Worm (Caenorhabditis elegans): ENCODE data around the gene ZK84.1.

ZK84.1 gene

DNA sequence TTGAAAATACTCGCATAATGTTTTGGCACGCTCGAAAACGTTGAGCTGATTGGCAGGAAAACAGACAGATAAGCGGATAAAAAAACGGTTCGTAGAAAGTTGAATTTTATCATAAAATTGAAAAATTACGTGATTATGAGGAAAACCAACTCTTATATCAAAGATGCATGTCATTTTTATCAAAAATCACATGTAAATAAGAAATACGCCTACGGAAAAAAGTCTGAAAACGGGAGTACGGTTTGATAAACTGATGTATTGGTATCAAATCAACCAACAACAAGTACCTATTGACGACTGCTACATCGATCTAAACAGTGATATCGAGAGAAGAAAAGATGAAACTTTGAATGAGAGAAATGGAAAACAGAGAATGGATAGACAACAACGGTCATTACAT is 5.2 kb downstream of the ZK84.1 start:
- TF ChIP-seq hlh-1 (tag; optimal IDR thresholded peaks at IDR 0.05) = no peak
- no peak for TF ChIP-seq unc-62 (GFP tag; optimal IDR thresholded peaks at IDR 0.05)
- TF ChIP-seq ham-2 (GFP tag; optimal IDR thresholded peaks at IDR 0.05) = no peak
- TF ChIP-seq ceh-39 (tag; optimal IDR thresholded peaks at IDR 0.05) = no peak

DNA sequence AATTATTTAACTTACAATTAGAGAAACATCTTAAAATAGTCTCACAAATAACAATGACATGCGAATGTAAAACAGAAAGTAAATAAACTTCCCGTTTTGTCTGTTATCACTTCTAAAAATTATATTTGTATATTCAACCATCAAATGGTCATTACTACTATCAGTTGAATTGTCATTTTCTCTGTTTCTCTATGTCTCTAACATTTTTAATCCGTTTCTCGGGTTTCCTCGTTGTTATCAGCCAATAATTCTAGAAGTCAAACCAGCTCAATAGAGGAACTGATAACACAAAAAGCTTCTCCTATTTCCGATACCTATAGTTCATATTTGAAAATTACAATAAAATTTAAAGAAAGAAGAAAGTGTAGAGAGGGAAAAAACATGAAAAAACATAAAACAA is 6.2 kb downstream of the ZK84.1 start:
- TF ChIP-seq unc-62 (GFP tag; optimal IDR thresholded peaks at IDR 0.05) = no peak
- TF ChIP-seq tbx-8 (GFP tag; optimal IDR thresholded peaks at IDR 0.05) = no peak
- TF ChIP-seq flh-1 (GFP tag; optimal IDR thresholded peaks at IDR 0.05) = no peak
- TF ChIP-seq hlh-1 (tag; optimal IDR thresholded peaks at IDR 0.05) = no peak
- TF ChIP-seq lsy-2 (tag; optimal IDR thresholded peaks at IDR 0.05) = no peak
- no peak for TF ChIP-seq nhr-12 (tag; optimal IDR thresholded peaks at IDR 0.05)
- no peak for TF ChIP-seq mls-2 (tag; optimal IDR thresholded peaks at IDR 0.05)
- no peak for TF ChIP-seq ceh-83 (GFP tag; optimal IDR thresholded peaks at IDR 0.05)
- TF ChIP-seq ztf-11 (tag; optimal IDR thresholded peaks at IDR 0.05) = no peak
- no peak for TF ChIP-seq bed-3 (GFP tag; optimal IDR thresholded peaks at IDR 0.05)
- TF ChIP-seq lin-13 (tag; optimal IDR thresholded peaks at IDR 0.05) = no peak
- TF ChIP-seq snpc-4 (tag; optimal IDR thresholded peaks at IDR 0.05) = no peak

DNA sequence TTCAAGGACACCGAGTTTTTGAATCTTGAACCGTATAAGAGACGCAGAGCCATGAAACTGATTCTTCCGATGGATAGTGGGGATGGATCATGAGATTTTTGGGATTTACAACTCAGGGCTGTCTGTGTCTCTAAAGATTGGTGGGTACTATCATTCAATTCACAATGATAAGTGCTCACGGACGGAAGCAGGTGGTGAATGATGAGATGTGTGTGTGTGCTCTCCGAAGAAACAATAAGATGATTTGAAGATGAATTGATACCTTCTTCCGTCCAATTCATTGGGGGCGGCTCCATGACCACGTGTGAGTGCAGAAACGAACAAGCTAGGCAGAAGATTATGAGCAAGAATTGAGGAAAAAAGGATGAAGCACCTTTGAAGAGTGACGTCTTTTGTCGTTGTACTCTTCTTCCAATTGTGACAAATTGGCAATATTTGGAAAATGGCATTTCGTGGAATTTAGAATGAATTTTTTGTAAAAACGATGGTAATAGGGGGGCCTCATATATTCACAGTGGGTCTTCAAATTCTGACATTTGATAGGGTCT is 8.2 kb downstream of the ZK84.1 start:
- TF ChIP-seq unc-120 (tag; optimal IDR thresholded peaks at IDR 0.05; ENCODE audit: poor library complexity, severe bottlenecking) = peak; percentile 64
- TF ChIP-seq elt-1 (tag; optimal IDR thresholded peaks at IDR 0.05; ENCODE audit: borderline replicate concordance, insufficient read depth) = no peak
- peak; percentile 80 for TF ChIP-seq unc-62 (GFP tag; optimal IDR thresholded peaks at IDR 0.05)
- peak; percentile 36 for TF ChIP-seq hlh-1 (tag; optimal IDR thresholded peaks at IDR 0.05)

DNA sequence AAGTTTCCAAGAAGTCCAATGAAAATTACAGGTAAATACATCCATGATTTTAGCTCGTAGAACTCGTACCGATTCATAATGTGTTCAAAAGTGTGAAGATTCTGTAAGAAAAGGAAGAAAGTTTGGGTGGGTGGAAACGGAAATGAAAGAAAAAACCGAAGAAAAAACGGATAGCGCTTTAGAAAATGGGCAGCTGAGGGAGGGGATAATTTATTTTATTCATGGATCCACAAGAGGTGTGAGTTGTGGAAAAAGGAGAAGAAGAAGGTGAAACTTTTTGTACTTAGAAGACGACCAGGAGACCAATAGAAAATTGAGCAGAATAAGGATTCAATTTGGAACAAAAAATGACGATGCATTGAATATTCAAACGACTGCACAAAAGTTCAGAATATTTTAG is 10.7 kb downstream of the ZK84.1 start, which contains the start of gene frpr-16:
TSS of gene frpr-16 (minus strand) at position 101 of the 400 bp plus-strand sequence.
- TF ChIP-seq nhr-237 (tag; optimal IDR thresholded peaks at IDR 0.05) = no peak
- no peak for TF ChIP-seq blmp-1 (tag; optimal IDR thresholded peaks at IDR 0.05)
- no peak for TF ChIP-seq ceh-83 (GFP tag; optimal IDR thresholded peaks at IDR 0.05)
- TF ChIP-seq lin-13 (tag; optimal IDR thresholded peaks at IDR 0.05) = no peak
- no peak for TF ChIP-seq lsy-2 (tag; optimal IDR thresholded peaks at IDR 0.05)
- TF ChIP-seq elt-3 (tag; optimal IDR thresholded peaks at IDR 0.05) = no peak
- TF ChIP-seq unc-120 (tag; optimal IDR thresholded peaks at IDR 0.05; ENCODE audit: poor library complexity, severe bottlenecking) = no peak
- TF ChIP-seq cnd-1 (tag; optimal IDR thresholded peaks at IDR 0.05) = no peak
- no peak for TF ChIP-seq nhr-28 (tag; optimal IDR thresholded peaks at IDR 0.05)
- TF ChIP-seq ceh-43 (GFP tag; optimal IDR thresholded peaks at IDR 0.05) = no peak
- TF ChIP-seq mls-2 (tag; optimal IDR thresholded peaks at IDR 0.05) = no peak
- TF ChIP-seq elt-1 (tag; optimal IDR thresholded peaks at IDR 0.05; ENCODE audit: borderline replicate concordance, insufficient read depth) = no peak

DNA sequence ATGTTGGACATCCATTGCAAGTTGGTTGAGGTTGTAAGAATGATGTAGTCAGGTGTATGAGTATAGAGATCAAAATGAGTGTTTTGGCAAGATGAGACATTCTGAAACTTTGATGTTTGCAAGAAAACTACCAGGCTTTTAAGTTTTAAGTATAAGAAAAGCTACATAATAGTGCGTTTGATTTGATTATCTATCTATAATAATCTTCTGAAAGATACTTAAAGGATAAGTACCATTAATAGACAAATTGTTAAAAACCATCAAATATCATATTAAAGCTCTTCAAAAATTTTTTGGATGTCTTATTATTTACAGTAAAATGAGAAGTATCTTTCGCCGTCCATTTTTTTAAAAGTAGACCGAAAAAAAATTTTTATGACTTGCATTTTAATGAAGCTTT is 22.7 kb downstream of the ZK84.1 start, which contains the start of gene R12C12.10:
TSS of gene R12C12.10 (minus strand) at position 101 of the 400 bp plus-strand sequence.
- TF ChIP-seq pha-4 (tag; optimal IDR thresholded peaks at IDR 0.05) = no peak
- TF ChIP-seq ces-1 (GFP tag; optimal IDR thresholded peaks at IDR 0.05) = no peak
- TF ChIP-seq tbx-8 (GFP tag; optimal IDR thresholded peaks at IDR 0.05) = no peak
- TF ChIP-seq M03D4.4 (tag; optimal IDR thresholded peaks at IDR 0.05) = no peak
- no peak for TF ChIP-seq bed-3 (GFP tag; optimal IDR thresholded peaks at IDR 0.05)
- no peak for TF ChIP-seq elt-1 (tag; optimal IDR thresholded peaks at IDR 0.05; ENCODE audit: borderline replicate concordance, insufficient read depth)
- no peak for TF ChIP-seq unc-39 (tag; optimal IDR thresholded peaks at IDR 0.05)
- TF ChIP-seq nhr-12 (tag; optimal IDR thresholded peaks at IDR 0.05) = no peak
- no peak for TF ChIP-seq ztf-11 (tag; optimal IDR thresholded peaks at IDR 0.05)
- TF ChIP-seq ceh-39 (tag; optimal IDR thresholded peaks at IDR 0.05) = no peak
- no peak for TF ChIP-seq ceh-43 (GFP tag; optimal IDR thresholded peaks at IDR 0.05)

DNA sequence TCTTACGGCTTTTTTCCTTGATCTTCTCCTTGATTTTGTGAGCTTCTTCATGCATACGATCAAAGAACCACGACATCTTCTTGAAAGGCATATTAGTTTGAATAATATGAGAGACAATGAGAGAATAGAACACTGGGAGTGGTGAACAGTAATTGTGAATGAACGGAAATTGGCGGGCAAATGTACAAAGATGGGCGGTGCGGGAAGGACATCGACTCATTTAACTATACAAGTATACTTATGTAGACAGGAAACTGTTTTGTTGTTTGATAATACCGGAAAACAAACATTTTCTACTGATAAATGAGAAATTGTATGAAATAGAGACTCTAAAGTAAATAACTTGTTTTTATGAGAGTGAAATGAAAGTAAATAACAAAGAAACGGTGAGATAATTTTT is 24.6 kb downstream of the ZK84.1 start, which contains the start of gene R12C12.5:
TSS of gene R12C12.5 (minus strand) at position 101 of the 400 bp plus-strand sequence.
- TF ChIP-seq sem-2 (GFP tag; optimal IDR thresholded peaks at IDR 0.05) (no peak), cnd-1 (tag; optimal IDR thresholded peaks at IDR 0.05) (no peak), blmp-1 (tag; optimal IDR thresholded peaks at IDR 0.05) (no peak), tbx-8 (GFP tag; optimal IDR thresholded peaks at IDR 0.05) (no peak), hlh-1 (tag; optimal IDR thresholded peaks at IDR 0.05) (no peak), nhr-2 (tag; optimal IDR thresholded peaks at IDR 0.05) (no peak), nhr-12 (tag; optimal IDR thresholded peaks at IDR 0.05) (no peak), ztf-11 (tag; optimal IDR thresholded peaks at IDR 0.05) (no peak), mab-5 (tag; optimal IDR thresholded peaks at IDR 0.05) (no peak), lin-13 (tag; optimal IDR thresholded peaks at IDR 0.05) (no peak), lsy-2 (tag; optimal IDR thresholded peaks at IDR 0.05) (no peak), nhr-28 (tag; optimal IDR thresholded peaks at IDR 0.05) (no peak), ces-1 (GFP tag; optimal IDR thresholded peaks at IDR 0.05) (no peak), pha-4 (tag; optimal IDR thresholded peaks at IDR 0.05) (no peak), ceh-39 (tag; optimal IDR thresholded peaks at IDR 0.05) (no peak), lin-32 (GFP tag; optimal IDR thresholded peaks at IDR 0.05) (no peak), sptf-1 (tag; optimal IDR thresholded peaks at IDR 0.05) (no peak), mls-2 (tag; optimal IDR thresholded peaks at IDR 0.05) (no peak)
